Fruit fly (Drosophila melanogaster) whole organism, embryonic: ENCODE data around the gene CG15390.

ENCODE experiments used
- Atf6 ChIP-seq: fragments of 200-800 bp; sonication (Bioruptor generic); IDR thresholded peaks from 2 replicates; pipeline ENCODE4 v1.3.6; 2022; ENCODE audit warnings: missing biosample characterization, missing genetic modification characterization
- BEAF-32 ChIP-seq: fragments of 200-800 bp; sonication (Bioruptor generic); optimal IDR thresholded peaks from 3 replicates; lab custom pipeline; 2017; ENCODE audit warnings: missing biosample characterization, missing genetic modification characterization, mild to moderate bottlenecking, moderate library complexity, missing genetic modification reagents
- Blimp-1 ChIP-seq: fragments of 200-800 bp; sonication (Bioruptor generic); optimal IDR thresholded peaks from 3 replicates; lab custom pipeline; 2018; ENCODE audit warnings: missing biosample characterization, missing genetic modification characterization, mild to moderate bottlenecking, moderate library complexity, missing genetic modification reagents
- CG11247 ChIP-seq: fragments of 200-800 bp; sonication (Bioruptor generic); IDR thresholded peaks from 2 replicates; pipeline ENCODE4 v1.3.6; 2022; ENCODE audit warnings: missing biosample characterization, missing genetic modification characterization
- CG11695 ChIP-seq: fragments of 200-800 bp; sonication (Bioruptor generic); IDR thresholded peaks from 3 replicates; pipeline ENCODE4 v1.3.6; 2022; ENCODE audit warnings: missing biosample characterization, missing genetic modification characterization
- CG12391 ChIP-seq: fragments of 200-800 bp; sonication (Bioruptor generic); optimal IDR thresholded peaks from 3 replicates; lab custom pipeline; 2018; ENCODE audit warnings: missing biosample characterization, mild to moderate bottlenecking, missing genetic modification characterization, moderate library complexity
- CG12769 ChIP-seq: fragments of 200-800 bp; sonication (Bioruptor generic); optimal IDR thresholded peaks from 2 replicates; lab custom pipeline; 2019; ENCODE audit warnings: missing biosample characterization, mild to moderate bottlenecking, missing genetic modification characterization, moderate library complexity
- CG2889 ChIP-seq: fragments of 200-800 bp; sonication (Bioruptor generic); IDR thresholded peaks from 3 replicates; pipeline ENCODE4 v1.3.6; 2022; ENCODE audit warnings: missing biosample characterization, missing genetic modification characterization
- CG31224 ChIP-seq: fragments of 200-800 bp; sonication (Bioruptor generic); IDR thresholded peaks from 2 replicates; pipeline ENCODE4 v1.3.6; 2022; ENCODE audit warnings: missing biosample characterization, missing genetic modification characterization
- CG6765 ChIP-seq: fragments of 200-800 bp; sonication (Bioruptor generic); optimal IDR thresholded peaks from 3 replicates; lab custom pipeline; 2017; ENCODE audit warnings: missing biosample characterization, mild to moderate bottlenecking, missing genetic modification characterization
- CG6813 ChIP-seq: fragments of 200-800 bp; sonication (Bioruptor generic); optimal IDR thresholded peaks from 2 replicates; lab custom pipeline; 2017; ENCODE audit warnings: missing biosample characterization, missing genetic modification characterization, mild to moderate bottlenecking, moderate library complexity, missing genetic modification reagents
- CG7786 ChIP-seq: fragments of 200-800 bp; sonication (Bioruptor generic); optimal IDR thresholded peaks from 2 replicates; lab custom pipeline; 2016; ENCODE audit warnings: missing biosample characterization, missing genetic modification characterization
- CG7987 ChIP-seq: fragments of 200-800 bp; sonication (Bioruptor generic); optimal IDR thresholded peaks from 2 replicates; lab custom pipeline; 2018; ENCODE audit warnings: missing biosample characterization, mild to moderate bottlenecking, missing genetic modification characterization, moderate library complexity
- CG8388 ChIP-seq: fragments of 200-800 bp; sonication (Bioruptor generic); optimal IDR thresholded peaks from 2 replicates; lab custom pipeline; 2019; ENCODE audit warnings: missing biosample characterization, mild to moderate bottlenecking, missing genetic modification characterization, moderate library complexity
- CG8944 ChIP-seq: fragments of 200-800 bp; sonication (Bioruptor generic); optimal IDR thresholded peaks from 3 replicates; lab custom pipeline; 2016; ENCODE audit warnings: missing biosample characterization, missing genetic modification characterization
- CG9932 ChIP-seq: fragments of 200-800 bp; sonication (Bioruptor generic); IDR thresholded peaks from 2 replicates; pipeline ENCODE4 v1.3.6; 2022; ENCODE audit warnings: missing biosample characterization, missing genetic modification characterization
- Eip74EF ChIP-seq, 2 experiments: fragments of 200-800 bp in 1 of 2; fragments of >200 bp in 1 of 2; sonication (Bioruptor generic) in 1 of 2; optimal IDR thresholded peaks; 2 replicates each; lab custom pipeline; 2017 to 2019; ENCODE audit warnings: missing biosample characterization in 2 of 2, missing genetic modification characterization in 2 of 2, mild to moderate bottlenecking in 1 of 2, moderate library complexity in 1 of 2
- Fer1 ChIP-seq: fragments of 200-800 bp; sonication (Bioruptor generic); optimal IDR thresholded peaks from 2 replicates; lab custom pipeline; 2017; ENCODE audit warnings: missing biosample characterization, mild to moderate bottlenecking, missing genetic modification characterization
- HLHmδ ChIP-seq: fragments of 200-800 bp; sonication (Bioruptor generic); optimal IDR thresholded peaks from 2 replicates; lab custom pipeline; 2018; ENCODE audit warnings: missing biosample characterization, mild to moderate bottlenecking, missing genetic modification characterization, moderate library complexity
- Hey ChIP-seq: fragments of 200-800 bp; sonication (Bioruptor generic); optimal IDR thresholded peaks from 3 replicates; lab custom pipeline; 2018; ENCODE audit warnings: missing biosample characterization, mild to moderate bottlenecking, missing genetic modification characterization
- Lim3 ChIP-seq: fragments of 200-800 bp; sonication (Bioruptor generic); IDR thresholded peaks from 2 replicates; pipeline ENCODE4 v1.3.6; 2022; ENCODE audit warnings: missing biosample characterization, missing genetic modification characterization
- Max ChIP-seq: fragments of 200-800 bp; sonication (Bioruptor generic); optimal IDR thresholded peaks from 2 replicates; lab custom pipeline; 2016; ENCODE audit warnings: missing biosample characterization, mild to moderate bottlenecking, missing genetic modification characterization
- Meics ChIP-seq: fragments of 200-800 bp; sonication (Bioruptor generic); optimal IDR thresholded peaks from 2 replicates; lab custom pipeline; 2017; ENCODE audit warnings: missing biosample characterization, mild to moderate bottlenecking, missing genetic modification characterization
- Pdp1 ChIP-seq, 2 experiments: fragments of 200-800 bp; sonication (Bioruptor generic); optimal IDR thresholded peaks; 3 replicates each; lab custom pipeline; 2016; ENCODE audit warnings: missing biosample characterization in 2 of 2, missing genetic modification characterization in 2 of 2, mild to moderate bottlenecking in 1 of 2, moderate library complexity in 1 of 2
- Rfx ChIP-seq: fragments of 200-800 bp; sonication (Bioruptor generic); IDR thresholded peaks from 2 replicates; pipeline ENCODE4 v1.3.6; 2022; ENCODE audit warnings: missing biosample characterization, missing genetic modification characterization
- Sry-δ ChIP-seq: fragments of 200-800 bp; sonication (Bioruptor generic); optimal IDR thresholded peaks from 2 replicates; lab custom pipeline; 2016; ENCODE audit warnings: missing biosample characterization, missing genetic modification characterization
- cato ChIP-seq: fragments of 200-800 bp; sonication (Bioruptor generic); optimal IDR thresholded peaks from 2 replicates; lab custom pipeline; 2016; ENCODE audit warnings: missing biosample characterization, missing genetic modification characterization, borderline replicate concordance
- ci ChIP-seq: fragments of 200-800 bp; sonication (Bioruptor generic); IDR thresholded peaks from 3 replicates; pipeline ENCODE4 v1.3.6; 2022; ENCODE audit warnings: missing biosample characterization, missing genetic modification characterization
- crol ChIP-seq: fragments of 200-800 bp; sonication (Bioruptor generic); IDR thresholded peaks from 2 replicates; pipeline ENCODE4 v1.3.6; 2022; ENCODE audit warnings: missing biosample characterization, missing genetic modification characterization
- dan ChIP-seq: fragments of 200-800 bp; sonication (Bioruptor generic); IDR thresholded peaks from 2 replicates; pipeline ENCODE4 v1.3.6; 2022; ENCODE audit warnings: missing biosample characterization, missing genetic modification characterization
- dimm ChIP-seq: fragments of 200-800 bp; sonication (Bioruptor generic); IDR thresholded peaks from 2 replicates; pipeline ENCODE4 v1.3.6; 2022; ENCODE audit warnings: missing biosample characterization, missing genetic modification characterization
- fu2 ChIP-seq: fragments of 200-800 bp; sonication (Bioruptor generic); optimal IDR thresholded peaks from 2 replicates; lab custom pipeline; 2016; ENCODE audit warnings: missing biosample characterization, missing genetic modification characterization
- gcm ChIP-seq: fragments of 200-800 bp; sonication (Bioruptor generic); optimal IDR thresholded peaks from 2 replicates; lab custom pipeline; 2019; ENCODE audit warnings: missing biosample characterization, mild to moderate bottlenecking, missing genetic modification characterization, moderate library complexity
- inv ChIP-seq: fragments of 200-800 bp; sonication (Bioruptor generic); IDR thresholded peaks from 2 replicates; pipeline ENCODE4 v1.3.6; 2022; ENCODE audit warnings: missing biosample characterization, missing genetic modification characterization; ENCODE audit not compliant: partially characterized antibody
- jumu ChIP-seq: fragments of 200-800 bp; sonication (Bioruptor generic); optimal IDR thresholded peaks from 3 replicates; lab custom pipeline; 2016; ENCODE audit warnings: missing biosample characterization, missing genetic modification characterization
- kah ChIP-seq: fragments of 200-800 bp; sonication (Bioruptor generic); optimal IDR thresholded peaks from 2 replicates; lab custom pipeline; 2018; ENCODE audit warnings: missing biosample characterization, mild to moderate bottlenecking, missing genetic modification characterization
- mld ChIP-seq: fragments of 200-800 bp; sonication (Bioruptor generic); IDR thresholded peaks from 3 replicates; pipeline ENCODE4 v1.3.6; 2022; ENCODE audit warnings: missing biosample characterization, missing genetic modification characterization; ENCODE audit not compliant: partially characterized antibody
- nerfin-1 ChIP-seq: fragments of 200-800 bp; sonication (Bioruptor generic); optimal IDR thresholded peaks from 3 replicates; lab custom pipeline; 2019; ENCODE audit warnings: missing biosample characterization, mild to moderate bottlenecking, missing genetic modification characterization, moderate library complexity
- nom ChIP-seq: fragments of 200-800 bp; sonication (Bioruptor generic); optimal IDR thresholded peaks from 2 replicates; lab custom pipeline; 2017; ENCODE audit warnings: missing biosample characterization, missing genetic modification characterization, mild to moderate bottlenecking, moderate library complexity, missing genetic modification reagents
- p53 ChIP-seq: fragments of 200-800 bp; sonication (Bioruptor generic); optimal IDR thresholded peaks from 2 replicates; lab custom pipeline; 2016; ENCODE audit warnings: missing biosample characterization, missing genetic modification characterization
- pb ChIP-seq: fragments of 200-800 bp; sonication (Bioruptor generic); optimal IDR thresholded peaks from 3 replicates; lab custom pipeline; 2016; ENCODE audit warnings: missing biosample characterization, missing genetic modification characterization
- pnt ChIP-seq: fragments of 200-800 bp; sonication (Bioruptor generic); optimal IDR thresholded peaks from 3 replicates; lab custom pipeline; 2016; ENCODE audit warnings: missing biosample characterization, missing genetic modification characterization
- psq ChIP-seq: fragments of 200-800 bp; sonication (Bioruptor generic); optimal IDR thresholded peaks from 2 replicates; lab custom pipeline; 2017; ENCODE audit warnings: missing biosample characterization, missing genetic modification characterization
- run ChIP-seq: fragments of 200-800 bp; sonication (Bioruptor generic); optimal IDR thresholded peaks from 3 replicates; lab custom pipeline; 2018; ENCODE audit warnings: missing biosample characterization, mild to moderate bottlenecking, missing genetic modification characterization
- seq ChIP-seq: fragments of 200-800 bp; sonication (Bioruptor generic); IDR thresholded peaks from 2 replicates; pipeline ENCODE4 v1.3.6; 2022; ENCODE audit warnings: missing biosample characterization, missing genetic modification characterization
- stc ChIP-seq: fragments of 200-800 bp; sonication (Bioruptor generic); IDR thresholded peaks from 2 replicates; pipeline ENCODE4 v1.3.6; 2022; ENCODE audit warnings: missing biosample characterization, missing genetic modification characterization
- twi ChIP-seq: fragments of 200-800 bp; optimal IDR thresholded peaks from 2 replicates; lab custom pipeline; 2019; ENCODE audit warnings: missing biosample characterization, mild to moderate bottlenecking, missing genetic modification characterization, moderate library complexity
- unpg ChIP-seq: fragments of 200-800 bp; sonication (Bioruptor generic); optimal IDR thresholded peaks from 3 replicates; lab custom pipeline; 2018; ENCODE audit warnings: missing biosample characterization, mild to moderate bottlenecking, missing genetic modification characterization, moderate library complexity
- wor ChIP-seq: fragments of 200-800 bp; sonication (Bioruptor generic); IDR thresholded peaks from 2 replicates; pipeline ENCODE4 v1.3.6; 2022; ENCODE audit warnings: missing biosample characterization, missing genetic modification characterization
- zen2 ChIP-seq: fragments of 200-800 bp; sonication (Bioruptor generic); IDR thresholded peaks from 3 replicates; pipeline ENCODE4 v1.3.6; 2022; ENCODE audit warnings: missing biosample characterization, missing genetic modification characterization; ENCODE audit not compliant: partially characterized antibody

Gene CG15390

DNA sequence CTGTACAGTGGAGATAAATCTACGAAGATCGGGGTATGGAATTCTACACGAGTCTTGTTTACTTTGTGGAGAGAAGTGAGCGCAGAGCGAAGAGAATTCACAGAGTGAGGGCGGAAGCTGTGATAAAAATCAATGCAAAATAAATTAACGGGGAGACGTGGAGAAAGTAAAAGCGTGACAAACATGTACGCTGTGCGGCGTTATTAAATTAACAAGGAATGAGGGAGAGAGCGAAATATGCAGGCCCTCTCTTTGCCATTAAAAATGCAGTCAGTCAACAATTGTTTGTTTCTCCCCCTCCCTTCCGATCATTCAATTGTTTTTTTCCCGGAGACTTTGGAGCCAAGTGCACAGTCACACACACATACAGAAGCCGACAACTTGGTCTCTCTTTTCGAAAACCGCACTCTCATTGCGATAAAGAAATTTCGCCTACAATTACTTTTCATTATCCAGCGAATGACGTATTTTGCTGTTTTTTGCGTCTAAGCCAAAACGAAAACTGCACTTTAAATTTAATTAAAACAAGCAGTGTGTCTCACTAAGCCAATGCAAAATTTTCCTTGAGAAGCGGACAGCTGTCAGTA lies 11.6 kb upstream of the CG15390 start (continued):
- TF ChIP-seq CG6765 (no peak), Meics (GFP tag; lab: Kevin White, UChicago) (no peak), ci (GFP tag; lab: Robert Waterston, UW) (0 out of 3 replicates have a peak, but pooled peaks have one; percentile 19), unpg (no peak), crol (GFP tag; lab: Robert Waterston, UW) (peak; percentile 38; the same call in 1 of the 2 replicates), CG9932 (GFP tag; lab: Robert Waterston, UW) (no peak), Pdp1 (GFP tag; optimal IDR thresholded peaks at IDR 0.05; lab: Kevin White, UChicago) (no peak), CG6813 (GFP tag; lab: Kevin White, UChicago) (no peak), CG11695 (GFP tag; lab: Robert Waterston, UW) (no peak), mld (GFP tag; lab: Robert Waterston, UW) (no peak), p53 (no peak), run (tag; lab: Kevin White, UChicago) (no peak), inv (GFP tag; lab: Robert Waterston, UW) (no peak), cato (no peak), Max (GFP tag; lab: Kevin White, UChicago) (no peak), Hey (tag; lab: Kevin White, UChicago) (no peak), dan (GFP tag; lab: Robert Waterston, UW) (no peak), CG7987 (GFP tag; lab: Kevin White, UChicago) (no peak), fu2 (GFP tag; lab: Kevin White, UChicago) (no peak), twi (tag; lab: Kevin White, UChicago) (no peak), wor (no peak), CG2889 (GFP tag; lab: Robert Waterston, UW) (no peak), CG31224 (no peak), CG11247 (GFP tag; lab: Robert Waterston, UW) (no peak), Atf6 (GFP tag; lab: Robert Waterston, UW) (no peak), Fer1 (GFP tag; lab: Kevin White, UChicago) (no peak), pnt (GFP tag; lab: Kevin White, UChicago) (no peak), BEAF-32 (no peak), Rfx (GFP tag; lab: Robert Waterston, UW) (no peak), seq (GFP tag; lab: Robert Waterston, UW) (0 out of 2 replicates have a peak, but pooled peaks have one; percentile 10), Blimp-1 (GFP tag; lab: Kevin White, UChicago) (peak; percentile 27), pb (GFP tag; lab: Kevin White, UChicago) (no peak), Lim3 (GFP tag; lab: Robert Waterston, UW) (no peak), CG8944 (GFP tag; lab: Kevin White, UChicago) (no peak), zen2 (GFP tag; lab: Robert Waterston, UW) (no peak), CG12391 (tag; lab: Kevin White, UChicago) (no peak), stc (no peak), kah (no peak), nom (peak; percentile 91), jumu (GFP tag; lab: Kevin White, UChicago) (no peak), dimm (GFP tag; lab: Robert Waterston, UW) (no peak), Eip74EF (GFP tag; optimal IDR thresholded peaks at IDR 0.05; lab: Kevin White, UChicago) (no peak), CG8388 (GFP tag; lab: Kevin White, UChicago) (no peak), psq (GFP tag; lab: Kevin White, UChicago) (no peak), CG7786 (GFP tag; lab: Kevin White, UChicago) (no peak), HLHmδ (GFP tag; lab: Kevin White, UChicago) (no peak), gcm (GFP tag; lab: Kevin White, UChicago) (peak; percentile 73), nerfin-1 (tag; lab: Kevin White, UChicago) (no peak), Sry-δ (GFP tag; lab: Kevin White, UChicago) (no peak), CG12769 (tag; lab: Kevin White, UChicago) (no peak)
